Fruit fly (Drosophila melanogaster) whole organism, prepupa: Measurements from ENCODE around the gene Obp99b.

ENCODE experiments used
- Blimp-1 ChIP-seq: fragments of 200-800 bp; sonication (Bioruptor generic); optimal IDR thresholded peaks from 3 replicates; lab custom pipeline; 2017; ENCODE audit warnings: missing biosample characterization, missing genetic modification characterization, mild to moderate bottlenecking, moderate library complexity, missing genetic modification reagents
- CG9139 ChIP-seq: fragments of 200-800 bp; sonication (Bioruptor generic); optimal IDR thresholded peaks from 3 replicates; lab custom pipeline; 2017; ENCODE audit warnings: missing biosample characterization, mild to moderate bottlenecking, missing genetic modification characterization
- Gug ChIP-seq: fragments of 200-800 bp; sonication (Bioruptor generic); IDR thresholded peaks from 2 replicates; pipeline ENCODE4 v1.3.6; 2022; ENCODE audit warnings: missing biosample characterization, missing genetic modification characterization
- Lpt ChIP-seq: fragments of 200-800 bp; sonication (Bioruptor generic); optimal IDR thresholded peaks from 3 replicates; lab custom pipeline; 2016; ENCODE audit warnings: missing biosample characterization, missing genetic modification characterization
- Smox ChIP-seq: fragments of 200-800 bp; sonication (Bioruptor generic); optimal IDR thresholded peaks from 3 replicates; lab custom pipeline; 2016; ENCODE audit warnings: missing biosample characterization, missing genetic modification characterization
- Sox102F ChIP-seq: fragments of 200-800 bp; sonication (Bioruptor generic); optimal IDR thresholded peaks from 2 replicates; lab custom pipeline; 2016; ENCODE audit warnings: missing biosample characterization, mild to moderate bottlenecking, missing genetic modification characterization
- Sox15 ChIP-seq: fragments of 200-800 bp; sonication (Bioruptor generic); optimal IDR thresholded peaks from 3 replicates; lab custom pipeline; 2016; ENCODE audit warnings: missing biosample characterization, missing genetic modification characterization
- dac ChIP-seq: fragments of 200-800 bp; sonication (Bioruptor generic); optimal IDR thresholded peaks from 2 replicates; lab custom pipeline; 2017; ENCODE audit warnings: missing biosample characterization, mild to moderate bottlenecking, missing genetic modification characterization
- fd59A ChIP-seq: fragments of 200-800 bp; sonication (Bioruptor generic); optimal IDR thresholded peaks from 2 replicates; lab custom pipeline; 2017; ENCODE audit warnings: missing biosample characterization, mild to moderate bottlenecking, missing genetic modification characterization, missing genetic modification reagents
- fd85E ChIP-seq: fragments of 200-800 bp; sonication (Bioruptor generic); optimal IDR thresholded peaks from 3 replicates; lab custom pipeline; 2016; ENCODE audit warnings: missing biosample characterization, missing genetic modification characterization
- lz ChIP-seq: fragments of 200-800 bp; sonication (Bioruptor generic); optimal IDR thresholded peaks from 3 replicates; lab custom pipeline; 2016; ENCODE audit warnings: missing biosample characterization, missing genetic modification characterization
- pdm3 ChIP-seq: fragments of 200-800 bp; sonication (Bioruptor generic); optimal IDR thresholded peaks from 3 replicates; lab custom pipeline; 2016; ENCODE audit warnings: missing biosample characterization, missing genetic modification characterization
- ss ChIP-seq, 2 experiments: fragments of 200-800 bp; sonication (Bioruptor generic); optimal IDR thresholded peaks; 2 replicates in 1 of 2; 3 replicates in 1 of 2; lab custom pipeline; 2017 to 2018; ENCODE audit warnings: mild to moderate bottlenecking in 2 of 2, missing biosample characterization in 2 of 2, missing genetic modification characterization in 2 of 2, moderate library complexity in 1 of 2

- TF ChIP-seq lz (GFP tag; lab: Kevin White, UChicago) = peak; percentile 27
- no peak for TF ChIP-seq Sox15 (GFP tag; lab: Kevin White, UChicago)
- TF ChIP-seq CG9139 = peak; percentile 78
- TF ChIP-seq Blimp-1 (GFP tag; lab: Kevin White, UChicago) = no peak
- no peak for TF ChIP-seq pdm3 (GFP tag; lab: Kevin White, UChicago)
- peak; percentile 9 for TF ChIP-seq Lpt (GFP tag; lab: Kevin White, UChicago)
- TF ChIP-seq fd85E = no peak
- TF ChIP-seq dac (GFP tag; lab: Kevin White, UChicago) = peak; percentile 41
- TF ChIP-seq Gug (GFP tag; lab: Robert Waterston, UW) = peak; percentile 15; the same call in 1 of the 2 replicates
- no peak for TF ChIP-seq Smox (GFP tag; lab: Kevin White, UChicago)
- no peak for TF ChIP-seq Sox102F (GFP tag; lab: Kevin White, UChicago)
- TF ChIP-seq fd59A (GFP tag; lab: Kevin White, UChicago) = no peak
- peak; percentile 62 to 76 for TF ChIP-seq ss (GFP tag; optimal IDR thresholded peaks at IDR 0.05; lab: Kevin White, UChicago)
These were observed 9.0 kb upstream of the Obp99b start, which contains the start of gene Kul for dm6 chr3R:29725577-29726240.
